Worm (Caenorhabditis elegans): ENCODE measurements around the gene F58H1.5.

F58H1.5 gene

DNA sequence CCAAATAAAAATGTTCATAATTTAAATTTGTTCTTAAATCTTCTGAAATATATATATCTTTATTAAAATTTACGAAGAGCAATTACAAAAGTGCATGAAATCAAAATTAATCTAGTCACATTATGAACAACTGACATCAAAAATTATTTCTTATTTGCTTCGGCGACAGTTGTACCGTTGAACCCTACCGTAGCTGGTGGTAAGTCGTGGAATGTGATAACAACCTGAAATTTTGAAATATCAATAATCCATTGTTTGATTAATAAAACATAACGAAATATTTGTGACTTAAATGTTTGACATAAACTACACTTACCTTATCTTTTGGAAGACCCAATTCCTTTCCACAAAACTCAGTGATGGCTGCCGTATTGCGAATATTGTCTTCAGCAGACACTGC, 18.5 kb downstream of the F58H1.5 start:
- no peak for TF ChIP-seq nhr-2 (tag; optimal IDR thresholded peaks at IDR 0.05)
- no peak for TF ChIP-seq tbx-8 (GFP tag; optimal IDR thresholded peaks at IDR 0.05)
- TF ChIP-seq nhr-76 (tag; optimal IDR thresholded peaks at IDR 0.05) = no peak
- TF ChIP-seq lsy-2 (tag; optimal IDR thresholded peaks at IDR 0.05) = no peak
- no peak for TF ChIP-seq unc-62 (GFP tag; optimal IDR thresholded peaks at IDR 0.05)
- no peak for TF ChIP-seq ztf-11 (tag; optimal IDR thresholded peaks at IDR 0.05)
- TF ChIP-seq ham-2 (GFP tag; optimal IDR thresholded peaks at IDR 0.05) = no peak
- no peak for TF ChIP-seq elt-1 (tag; optimal IDR thresholded peaks at IDR 0.05; ENCODE audit: borderline replicate concordance, insufficient read depth)
- TF ChIP-seq flh-1 (GFP tag; optimal IDR thresholded peaks at IDR 0.05) = no peak
- no peak for TF ChIP-seq bed-3 (GFP tag; optimal IDR thresholded peaks at IDR 0.05)

DNA sequence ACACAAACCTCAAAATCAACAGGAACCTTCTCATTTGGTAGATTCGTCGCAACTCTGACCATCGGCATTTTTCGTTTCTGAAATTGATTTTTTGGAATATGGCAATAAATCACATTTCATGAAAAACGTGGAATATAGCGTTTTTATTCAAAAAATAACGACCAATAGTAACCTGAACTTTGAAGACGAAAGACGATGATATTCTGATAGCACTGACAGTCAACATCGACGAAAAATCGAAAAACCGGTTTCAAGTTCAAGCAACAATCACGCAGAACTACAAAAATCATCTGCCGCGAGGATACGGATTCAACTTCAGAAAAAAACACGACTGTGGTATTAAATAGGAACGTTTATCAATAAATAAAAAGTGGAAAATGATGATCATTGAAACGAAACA, 20.0 kb downstream of the F58H1.5 start, which contains the start of gene mif-2:
Gene mif-2, minus strand, starts transcription at position 281 of the 400 bp plus-strand sequence.
- no peak for TF ChIP-seq ham-2 (GFP tag; optimal IDR thresholded peaks at IDR 0.05)
- TF ChIP-seq nhr-2 (tag; optimal IDR thresholded peaks at IDR 0.05) = no peak
- no peak for TF ChIP-seq elt-1 (tag; optimal IDR thresholded peaks at IDR 0.05; ENCODE audit: borderline replicate concordance, insufficient read depth)
- no peak for TF ChIP-seq elt-3 (tag; optimal IDR thresholded peaks at IDR 0.05)
- no peak for TF ChIP-seq snpc-4 (tag; optimal IDR thresholded peaks at IDR 0.05)
- TF ChIP-seq nhr-12 (tag; optimal IDR thresholded peaks at IDR 0.05) = no peak
- no peak for TF ChIP-seq nhr-28 (tag; optimal IDR thresholded peaks at IDR 0.05)
- no peak for TF ChIP-seq unc-120 (tag; optimal IDR thresholded peaks at IDR 0.05; ENCODE audit: poor library complexity, severe bottlenecking)
- TF ChIP-seq bed-3 (GFP tag; optimal IDR thresholded peaks at IDR 0.05) = no peak
- no peak for TF ChIP-seq unc-39 (tag; optimal IDR thresholded peaks at IDR 0.05)

DNA sequence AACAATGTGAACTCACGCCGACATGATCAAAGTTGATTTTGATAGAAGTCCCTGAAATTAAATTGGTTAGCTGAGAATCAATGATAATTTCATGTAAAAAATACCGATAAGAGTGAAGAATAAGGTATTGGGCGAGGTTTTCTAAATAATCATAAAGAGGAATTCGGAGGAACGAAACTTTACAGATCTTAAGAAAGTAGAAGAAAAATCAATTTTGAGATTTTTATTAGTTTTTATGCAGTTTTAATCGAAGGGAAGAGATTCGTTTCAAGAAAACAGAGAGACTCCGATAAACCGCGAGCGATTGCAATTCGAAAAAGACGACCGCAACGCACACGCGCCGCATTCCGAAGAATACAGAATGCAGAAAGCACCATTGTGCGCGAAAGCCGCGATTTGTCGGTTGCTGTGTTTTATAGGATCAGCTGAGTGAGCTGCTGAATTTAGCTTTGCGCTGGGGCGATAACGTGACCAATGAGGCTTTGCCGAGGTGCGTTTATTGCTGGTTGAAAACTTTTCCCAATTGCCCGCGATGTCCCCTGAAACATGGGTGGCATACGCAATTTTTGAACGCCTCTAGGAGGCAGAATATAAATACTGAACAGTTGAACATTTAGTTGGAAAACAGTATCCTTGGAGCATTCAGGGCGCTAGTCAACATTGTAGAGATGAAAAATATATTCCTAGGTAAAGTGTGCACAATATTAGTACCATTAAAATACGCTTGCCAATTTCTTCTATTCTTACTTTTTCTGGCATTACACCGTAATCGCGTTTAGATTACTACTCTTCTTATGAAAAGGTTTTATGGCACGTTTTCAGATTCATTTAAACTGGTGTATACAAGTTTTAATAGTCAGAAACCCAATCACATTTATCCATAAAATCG, 21.7 kb downstream of the F58H1.5 start, which contains the start of gene snr-4:
Gene snr-4, minus strand, starts transcription at position 51 of the 889 bp plus-strand sequence.
- TF ChIP-seq snpc-4 (tag; optimal IDR thresholded peaks at IDR 0.05) (no peak), cnd-1 (tag; optimal IDR thresholded peaks at IDR 0.05) (peak; percentile 57), unc-62 (GFP tag; optimal IDR thresholded peaks at IDR 0.05) (peak; percentile 25), mab-5 (tag; optimal IDR thresholded peaks at IDR 0.05) (no peak), mls-2 (tag; optimal IDR thresholded peaks at IDR 0.05) (peak; percentile 41), ztf-11 (tag; optimal IDR thresholded peaks at IDR 0.05) (peak; percentile 54), lin-13 (tag; optimal IDR thresholded peaks at IDR 0.05) (peak; percentile 93), drap-1 (GFP tag; optimal IDR thresholded peaks at IDR 0.05) (peak; percentile 82), ceh-83 (GFP tag; optimal IDR thresholded peaks at IDR 0.05) (peak; percentile 66), ceh-39 (tag; optimal IDR thresholded peaks at IDR 0.05) (peak; percentile 92), ces-1 (GFP tag; optimal IDR thresholded peaks at IDR 0.05) (peak; percentile 65), M03D4.4 (tag; optimal IDR thresholded peaks at IDR 0.05) (peak; percentile 53), ham-2 (GFP tag; optimal IDR thresholded peaks at IDR 0.05) (peak; percentile 76), sem-2 (GFP tag; optimal IDR thresholded peaks at IDR 0.05) (peak; percentile 51), nhr-237 (tag; optimal IDR thresholded peaks at IDR 0.05) (peak; percentile 49), sptf-1 (tag; optimal IDR thresholded peaks at IDR 0.05) (peak; percentile 72), elt-1 (tag; optimal IDR thresholded peaks at IDR 0.05; ENCODE audit: borderline replicate concordance, insufficient read depth) (peak; percentile 31), bed-3 (GFP tag; optimal IDR thresholded peaks at IDR 0.05) (no peak), pha-4 (tag; optimal IDR thresholded peaks at IDR 0.05) (peak; percentile 92), tbx-8 (GFP tag; optimal IDR thresholded peaks at IDR 0.05) (peak; percentile 64), lin-32 (GFP tag; optimal IDR thresholded peaks at IDR 0.05) (no peak), nhr-12 (tag; optimal IDR thresholded peaks at IDR 0.05) (peak; percentile 44), nhr-76 (tag; optimal IDR thresholded peaks at IDR 0.05) (no peak), unc-120 (tag; optimal IDR thresholded peaks at IDR 0.05; ENCODE audit: poor library complexity, severe bottlenecking) (peak; percentile 71), mep-1 (tag; optimal IDR thresholded peaks at IDR 0.05) (peak; percentile 81), blmp-1 (tag; optimal IDR thresholded peaks at IDR 0.05) (no peak), hlh-1 (tag; optimal IDR thresholded peaks at IDR 0.05) (peak; percentile 35), lsy-2 (tag; optimal IDR thresholded peaks at IDR 0.05) (peak; percentile 81)

All from whole organism, mixed stage, embryonic.